Fruit fly (Drosophila melanogaster) S2 (cell line): ENCODE data around the gene CG10845.

Experiments used
- CG8478 ChIP-seq: fragments of >200 bp; optimal IDR thresholded peaks from 2 replicates; lab custom pipeline; 2018
- CTCF ChIP-seq, 2 experiments: fragments of >200 bp; optimal IDR thresholded peaks; 2 replicates each; lab custom pipeline; 2018

- TF ChIP-seq CG8478 (lab: Kevin White, UChicago) (no peak), CTCF (optimal IDR thresholded peaks at IDR 0.05; lab: Kevin White, UChicago) (no peak)
These were observed 24.7 kb upstream of the CG10845 start, which contains the start of gene CG3744 for dm6 chr3R:24875939-24876842.
